Fruit fly (Drosophila melanogaster) whole organism, embryonic: ENCODE results near the gene CG5793.

Experiments
- Awh ChIP-seq: fragments of 200-800 bp; sonication (Bioruptor generic); IDR thresholded peaks from 2 replicates; pipeline ENCODE4, ENCODE4 v1.3.6; 2022; ENCODE audit warnings: missing biosample characterization, missing genetic modification characterization
- CG10431 ChIP-seq: fragments of 200-800 bp; sonication (Bioruptor generic); optimal IDR thresholded peaks from 3 replicates; lab custom pipeline; 2018; ENCODE audit warnings: missing biosample characterization, mild to moderate bottlenecking, missing genetic modification characterization
- CG12659 ChIP-seq: fragments of 200-800 bp; sonication (Bioruptor generic); optimal IDR thresholded peaks from 3 replicates; lab custom pipeline; 2017; ENCODE audit warnings: mild to moderate bottlenecking, missing biosample characterization, missing genetic modification reagents, missing genetic modification characterization
- CG1529 ChIP-seq: fragments of 200-800 bp; sonication (Bioruptor generic); optimal IDR thresholded peaks from 3 replicates; lab custom pipeline; 2018; ENCODE audit warnings: missing biosample characterization, missing genetic modification characterization
- CG1647 ChIP-seq: fragments of 200-800 bp; sonication (Bioruptor generic); optimal IDR thresholded peaks from 3 replicates; lab custom pipeline; 2016; ENCODE audit warnings: missing biosample characterization, missing genetic modification characterization
- CG17612 ChIP-seq: fragments of 200-800 bp; sonication (Bioruptor generic); IDR thresholded peaks from 2 replicates; pipeline ENCODE4 v1.3.6; 2022; ENCODE audit warnings: missing biosample characterization, missing genetic modification characterization
- CG17829 ChIP-seq: fragments of 200-800 bp; optimal IDR thresholded peaks from 2 replicates; lab custom pipeline; 2019; ENCODE audit warnings: missing biosample characterization, mild to moderate bottlenecking, missing genetic modification characterization, moderate library complexity
- CG17912 ChIP-seq: fragments of 200-800 bp; sonication (Bioruptor generic); optimal IDR thresholded peaks from 2 replicates; lab custom pipeline; 2018; ENCODE audit warnings: missing biosample characterization, mild to moderate bottlenecking, missing genetic modification characterization
- CG2120 ChIP-seq: fragments of 200-800 bp; sonication (Bioruptor generic); optimal IDR thresholded peaks from 3 replicates; lab custom pipeline; 2016; ENCODE audit warnings: missing biosample characterization, missing genetic modification characterization
- CG2712 ChIP-seq: fragments of 200-800 bp; optimal IDR thresholded peaks from 3 replicates; lab custom pipeline; 2019; ENCODE audit warnings: missing biosample characterization, mild to moderate bottlenecking, missing genetic modification characterization, moderate library complexity
- CG2889 ChIP-seq: fragments of 200-800 bp; sonication (Bioruptor generic); IDR thresholded peaks from 3 replicates; pipeline ENCODE4 v1.3.6; 2022; ENCODE audit warnings: missing biosample characterization, missing genetic modification characterization
- CG31388 ChIP-seq: fragments of 200-800 bp; sonication (Bioruptor generic); optimal IDR thresholded peaks from 2 replicates; lab custom pipeline; 2016; ENCODE audit warnings: missing biosample characterization, missing genetic modification characterization
- CG32532 ChIP-seq: fragments of 200-800 bp; sonication (Bioruptor generic); IDR thresholded peaks from 2 replicates; pipeline ENCODE4 v1.3.6; 2022; ENCODE audit warnings: missing biosample characterization, missing genetic modification characterization
- CG4820 ChIP-seq: fragments of 200-800 bp; sonication (Bioruptor generic); optimal IDR thresholded peaks from 3 replicates; lab custom pipeline; 2016; ENCODE audit warnings: missing biosample characterization, missing genetic modification characterization
- CG6272 ChIP-seq: fragments of 200-800 bp; sonication (Bioruptor generic); IDR thresholded peaks from 2 replicates; pipeline ENCODE4 v1.3.6; 2022; ENCODE audit warnings: missing biosample characterization, missing genetic modification characterization
- CG7928 ChIP-seq: fragments of 200-800 bp; sonication (Bioruptor generic); optimal IDR thresholded peaks from 2 replicates; lab custom pipeline; 2017; ENCODE audit warnings: missing biosample characterization, mild to moderate bottlenecking, missing genetic modification characterization
- CG8359 ChIP-seq: fragments of 200-800 bp; sonication (Bioruptor generic); optimal IDR thresholded peaks from 2 replicates; lab custom pipeline; 2017; ENCODE audit warnings: missing biosample characterization, mild to moderate bottlenecking, missing genetic modification characterization, borderline replicate concordance
- Camta ChIP-seq: fragments of 200-800 bp; sonication (Bioruptor generic); optimal IDR thresholded peaks from 2 replicates; lab custom pipeline; 2016; ENCODE audit warnings: missing biosample characterization, missing genetic modification characterization
- Gug ChIP-seq: fragments of 200-800 bp; sonication (Bioruptor generic); IDR thresholded peaks from 4 replicates; pipeline ENCODE4 v1.3.6; 2022; ENCODE audit warnings: missing biosample characterization, missing genetic modification characterization
- Hr78 ChIP-seq, 2 experiments: fragments of 200-800 bp in 1 of 2; fragments of >200 bp in 1 of 2; sonication (Bioruptor generic) in 1 of 2; optimal IDR thresholded peaks; 2 replicates each; lab custom pipeline; 2017 to 2019; ENCODE audit warnings: missing biosample characterization in 2 of 2, missing genetic modification characterization in 2 of 2, mild to moderate bottlenecking in 1 of 2, moderate library complexity in 1 of 2
- Lhr ChIP-seq: fragments of 200-800 bp; sonication (Bioruptor generic); optimal IDR thresholded peaks from 3 replicates; lab custom pipeline; 2017; ENCODE audit warnings: mild to moderate bottlenecking, missing biosample characterization, missing genetic modification reagents, missing genetic modification characterization
- Med ChIP-seq: fragments of 200-800 bp; sonication (Bioruptor generic); peaks from one replicate; lab custom pipeline; 2016; ENCODE audit warnings: missing biosample characterization, missing genetic modification characterization, mild to moderate bottlenecking, inconsistent platforms, moderate library complexity
- NC2α ChIP-seq: fragments of 200-800 bp; sonication (Bioruptor generic); optimal IDR thresholded peaks from 2 replicates; lab custom pipeline; 2016; ENCODE audit warnings: missing biosample characterization, missing genetic modification characterization
- NFAT ChIP-seq: fragments of 200-800 bp; sonication (Bioruptor generic); IDR thresholded peaks from 2 replicates; pipeline ENCODE4 v1.3.6; 2022; ENCODE audit warnings: missing biosample characterization, missing genetic modification characterization
- Nf-YA ChIP-seq: fragments of 200-800 bp; sonication (Bioruptor generic); IDR thresholded peaks from 2 replicates; pipeline ENCODE4 v1.3.6; 2022; ENCODE audit warnings: missing biosample characterization, missing genetic modification characterization
- Oli ChIP-seq: fragments of 200-800 bp; sonication (Bioruptor generic); optimal IDR thresholded peaks from 2 replicates; lab custom pipeline; 2018; ENCODE audit warnings: missing biosample characterization, mild to moderate bottlenecking, missing genetic modification characterization, moderate library complexity
- Rx ChIP-seq: fragments of 200-800 bp; sonication (Bioruptor generic); IDR thresholded peaks from 2 replicates; pipeline ENCODE4 v1.3.6; 2022; ENCODE audit warnings: missing biosample characterization, missing genetic modification characterization
- Xrp1 ChIP-seq: fragments of 200-800 bp; sonication (Bioruptor generic); IDR thresholded peaks from 2 replicates; pipeline ENCODE4 v1.3.6; 2022; ENCODE audit warnings: missing biosample characterization, missing genetic modification characterization
- aop ChIP-seq: fragments of 200-800 bp; sonication (Bioruptor generic); IDR thresholded peaks from 2 replicates; pipeline ENCODE4 v1.3.6; 2022; ENCODE audit warnings: missing biosample characterization, missing genetic modification characterization
- cas ChIP-seq: fragments of 200-800 bp; sonication (Bioruptor generic); IDR thresholded peaks from 2 replicates; pipeline ENCODE4 v1.3.6; 2022; ENCODE audit warnings: missing biosample characterization, missing genetic modification characterization
- croc ChIP-seq: fragments of 200-800 bp; sonication (Bioruptor generic); conservative IDR thresholded peaks from 3 replicates; pipeline ENCODE4 v1.3.6; 2022; ENCODE audit warnings: missing biosample characterization, missing genetic modification characterization
- dpn ChIP-seq, 2 experiments: fragments of 200-800 bp; sonication (Bioruptor generic); optimal IDR thresholded peaks; 3 replicates each; lab custom pipeline; 2016; ENCODE audit warnings: missing biosample characterization in 2 of 2, missing genetic modification characterization in 2 of 2
- fd96Cb ChIP-seq: fragments of 200-800 bp; sonication (Bioruptor generic); optimal IDR thresholded peaks from 2 replicates; lab custom pipeline; 2018; ENCODE audit warnings: missing biosample characterization, mild to moderate bottlenecking, missing genetic modification characterization, moderate library complexity
- grn ChIP-seq: fragments of 200-800 bp; sonication (Bioruptor generic); optimal IDR thresholded peaks from 3 replicates; lab custom pipeline; 2017; ENCODE audit warnings: missing biosample characterization, missing genetic modification characterization
- hkb ChIP-seq, 2 experiments: fragments of 200-800 bp in 1 of 2; fragments of >200 bp in 1 of 2; sonication (Bioruptor generic) in 1 of 2; IDR thresholded peaks in 1 of 2; optimal IDR thresholded peaks in 1 of 2; 2 replicates each; pipeline versions ENCODE4 v1.3.6 to Lab custom; 2017 to 2022; ENCODE audit warnings: missing biosample characterization in 1 of 2, missing genetic modification characterization in 1 of 2
- lola ChIP-seq, 3 experiments: fragments of >200 bp in 2 of 3; fragments of 200-800 bp in 1 of 3; sonication (Bioruptor generic) in 1 of 3; optimal IDR thresholded peaks; 2 replicates each; lab custom pipeline; 2017 to 2019; ENCODE audit warnings: missing biosample characterization in 3 of 3, missing genetic modification characterization in 3 of 3, mild to moderate bottlenecking in 1 of 3, moderate library complexity in 1 of 3
- nmo ChIP-seq: fragments of 200-800 bp; sonication (Bioruptor generic); optimal IDR thresholded peaks from 2 replicates; lab custom pipeline; 2018; ENCODE audit warnings: missing biosample characterization, mild to moderate bottlenecking, missing genetic modification characterization, moderate library complexity
- p53 ChIP-seq: fragments of 200-800 bp; sonication (Bioruptor generic); optimal IDR thresholded peaks from 2 replicates; lab custom pipeline; 2016; ENCODE audit warnings: missing biosample characterization, missing genetic modification characterization
- peb ChIP-seq: fragments of 200-800 bp; sonication (Bioruptor generic); IDR thresholded peaks from 2 replicates; pipeline ENCODE4 v1.3.6; 2022; ENCODE audit warnings: missing biosample characterization, missing genetic modification characterization
- phol ChIP-seq: fragments of 200-800 bp; sonication (Bioruptor generic); optimal IDR thresholded peaks from 3 replicates; lab custom pipeline; 2018; ENCODE audit warnings: missing biosample characterization, mild to moderate bottlenecking, missing genetic modification characterization, moderate library complexity
- sima ChIP-seq: fragments of 200-800 bp; sonication (Bioruptor generic); optimal IDR thresholded peaks from 2 replicates; lab custom pipeline; 2016; ENCODE audit warnings: missing biosample characterization, missing genetic modification characterization
- so ChIP-seq: fragments of 200-800 bp; sonication (Bioruptor generic); IDR thresholded peaks from 3 replicates; pipeline ENCODE4 v1.3.6; 2022; ENCODE audit warnings: missing biosample characterization, missing genetic modification characterization
- sqz ChIP-seq: fragments of 200-800 bp; sonication (Bioruptor generic); optimal IDR thresholded peaks from 3 replicates; lab custom pipeline; 2018; ENCODE audit warnings: missing biosample characterization, mild to moderate bottlenecking, missing genetic modification characterization
- ssp ChIP-seq: fragments of 200-800 bp; sonication (Bioruptor generic); IDR thresholded peaks from 2 replicates; pipeline ENCODE4 v1.3.6; 2022; ENCODE audit warnings: missing biosample characterization, missing genetic modification characterization
- tin ChIP-seq: fragments of 200-800 bp; sonication (Bioruptor generic); optimal IDR thresholded peaks from 3 replicates; lab custom pipeline; 2016; ENCODE audit warnings: missing biosample characterization, missing genetic modification characterization
- tna ChIP-seq: fragments of 200-800 bp; sonication (Bioruptor generic); IDR thresholded peaks from 2 replicates; pipeline ENCODE4 v1.3.6; 2022; ENCODE audit warnings: missing biosample characterization, missing genetic modification characterization; ENCODE audit not compliant: partially characterized antibody
- wek ChIP-seq: fragments of 200-800 bp; sonication (Bioruptor generic); optimal IDR thresholded peaks from 3 replicates; lab custom pipeline; 2018; ENCODE audit warnings: missing biosample characterization, mild to moderate bottlenecking, missing genetic modification characterization, moderate library complexity
- yki ChIP-seq: fragments of >200 bp; optimal IDR thresholded peaks from 3 replicates; lab custom pipeline; 2018
- zen2 ChIP-seq: fragments of 200-800 bp; sonication (Bioruptor generic); IDR thresholded peaks from 3 replicates; pipeline ENCODE4 v1.3.6; 2022; ENCODE audit warnings: missing biosample characterization, missing genetic modification characterization; ENCODE audit not compliant: partially characterized antibody
- zfh1 ChIP-seq: fragments of 200-800 bp; sonication (Bioruptor generic); IDR thresholded peaks from 3 replicates; pipeline ENCODE4 v1.3.6; 2022; ENCODE audit warnings: missing biosample characterization, missing genetic modification characterization

Gene CG5793

dm6 chr3R:21127352-21127985, at the start of gene CG5793, which contains the start of gene slmb (continued):
- TF ChIP-seq NC2α (GFP tag; lab: Kevin White, UChicago) (no peak), sqz (GFP tag; lab: Kevin White, UChicago) (no peak), croc (no peak), Oli (tag; lab: Kevin White, UChicago) (peak; percentile 13), Gug (GFP tag; lab: Robert Waterston, UW) (no peak), CG4820 (GFP tag; lab: Kevin White, UChicago) (peak; percentile 32), CG17912 (GFP tag; lab: Kevin White, UChicago) (no peak), ssp (GFP tag; lab: Robert Waterston, UW) (no peak; the same call in 1 of the 2 replicates), yki (lab: Kevin White, UChicago) (no peak), CG17829 (no peak), nmo (GFP tag; lab: Kevin White, UChicago) (peak; percentile 61), CG2889 (GFP tag; lab: Robert Waterston, UW) (no peak), wek (no peak), tna (GFP tag; lab: Robert Waterston, UW) (peak; percentile 47), lola (GFP tag; optimal IDR thresholded peaks at IDR 0.05; lab: Kevin White, UChicago) (no peak), CG1647 (GFP tag; lab: Kevin White, UChicago) (no peak), CG6272 (no peak), phol (tag; lab: Kevin White, UChicago) (peak; percentile 61), hkb (optimal IDR thresholded peaks at IDR 0.05; lab: Kevin White, UChicago) (no peak), hkb (GFP tag; IDR thresholded peaks at IDR 0.05; lab: Robert Waterston, UW) (peak; percentile 37; the same call in 1 of the 2 replicates), tin (GFP tag; lab: Kevin White, UChicago) (peak; percentile 52), Med (GFP tag; lab: Kevin White, UChicago) (peak; percentile 94), CG2120 (peak; percentile 79), Lhr (GFP tag; lab: Kevin White, UChicago) (peak; percentile 62), CG31388 (GFP tag; lab: Kevin White, UChicago) (no peak), CG32532 (GFP tag; lab: Robert Waterston, UW) (0 out of 2 replicates have a peak, but pooled peaks have one; percentile 47), CG12659 (GFP tag; lab: Kevin White, UChicago) (peak; percentile 81), zen2 (GFP tag; lab: Robert Waterston, UW) (no peak), fd96Cb (tag; lab: Kevin White, UChicago) (peak; percentile 15), cas (GFP tag; lab: Robert Waterston, UW) (no peak), CG17612 (GFP tag; lab: Robert Waterston, UW) (no peak), zfh1 (GFP tag; lab: Robert Waterston, UW) (peak; percentile 64; the same call in 2 of the 3 replicates), Awh (GFP tag; lab: Robert Waterston, UW) (no peak), aop (no peak), Nf-YA (no peak), CG8359 (GFP tag; lab: Kevin White, UChicago) (no peak), Hr78 (GFP tag; optimal IDR thresholded peaks at IDR 0.05; lab: Kevin White, UChicago) (no peak), Xrp1 (GFP tag; lab: Robert Waterston, UW) (peak; percentile 46; the same call in 1 of the 2 replicates), so (no peak), CG1529 (no peak), p53 (GFP tag; lab: Kevin White, UChicago) (peak; percentile 24), sima (peak; percentile 16), CG2712 (peak; percentile 28), Camta (peak; percentile 26), peb (GFP tag; lab: Robert Waterston, UW) (no peak), grn (GFP tag; lab: Kevin White, UChicago) (peak; percentile 17), CG7928 (GFP tag; lab: Kevin White, UChicago) (no peak), dpn (GFP tag; optimal IDR thresholded peaks at IDR 0.05; lab: Kevin White, UChicago) (peak; percentile 59 to 67), NFAT (0 out of 2 replicates have a peak, but pooled peaks have one; percentile 29), CG10431 (peak; percentile 73), Rx (GFP tag; lab: Robert Waterston, UW) (0 out of 2 replicates have a peak, but pooled peaks have one; percentile 8)
